Worm (Caenorhabditis elegans): ENCODE data around the gene F25E2.3.

- TF ChIP-seq ztf-11 (tag; optimal IDR thresholded peaks at IDR 0.05) = no peak
- TF ChIP-seq ceh-39 (tag; optimal IDR thresholded peaks at IDR 0.05) = no peak
- TF ChIP-seq nhr-28 (tag; optimal IDR thresholded peaks at IDR 0.05) = no peak
- no peak for TF ChIP-seq elt-3 (tag; optimal IDR thresholded peaks at IDR 0.05)
- TF ChIP-seq snpc-4 (tag; optimal IDR thresholded peaks at IDR 0.05) = no peak
- no peak for TF ChIP-seq elt-1 (tag; optimal IDR thresholded peaks at IDR 0.05; ENCODE audit: borderline replicate concordance, insufficient read depth)
- no peak for TF ChIP-seq nhr-12 (tag; optimal IDR thresholded peaks at IDR 0.05)
- TF ChIP-seq lsy-2 (tag; optimal IDR thresholded peaks at IDR 0.05) = no peak
- no peak for TF ChIP-seq bed-3 (GFP tag; optimal IDR thresholded peaks at IDR 0.05)
- no peak for TF ChIP-seq tbx-8 (GFP tag; optimal IDR thresholded peaks at IDR 0.05)
- no peak for TF ChIP-seq lin-32 (GFP tag; optimal IDR thresholded peaks at IDR 0.05)
- TF ChIP-seq unc-120 (tag; optimal IDR thresholded peaks at IDR 0.05; ENCODE audit: poor library complexity, severe bottlenecking) = no peak
- TF ChIP-seq lin-13 (tag; optimal IDR thresholded peaks at IDR 0.05) = no peak
- no peak for TF ChIP-seq nhr-76 (tag; optimal IDR thresholded peaks at IDR 0.05)
These were observed 44.7 kb upstream of the F25E2.3 start for ce11 chrX:857658-858057.

Measured in whole organism, mixed stage, embryonic.